Fruit fly (Drosophila melanogaster): ENCODE data around the gene lmgA.
A peak's percentile ranks its signal among the peaks of the same experiment; 100 is the strongest.

lmgA gene

dm6 chr2L:8514748-8515147, 13.7 kb downstream of the lmgA start, which contains the start of the genes CG13097 and PIG-U:
Gene CG13097 (minus strand): TSS chr2L:8514868.
Gene PIG-U (plus strand): TSS chr2L:8515096.
- TF ChIP-seq ovo (GFP tag; optimal IDR thresholded peaks at IDR 0.05) (peak; percentile 74), CG1620 (GFP tag; optimal IDR thresholded peaks at IDR 0.05) (peak; percentile 91), CG12768 (GFP tag; optimal IDR thresholded peaks at IDR 0.05) (peak; percentile 83), cic (GFP tag; optimal IDR thresholded peaks at IDR 0.05) (peak; percentile 46), Hr96 (GFP tag; optimal IDR thresholded peaks at IDR 0.05) (peak; percentile 87), Crg-1 (GFP tag; optimal IDR thresholded peaks at IDR 0.05) (peak; percentile 88), bab1 (GFP tag; optimal IDR thresholded peaks at IDR 0.05) (peak; percentile 87), CG7101 (tag; optimal IDR thresholded peaks at IDR 0.05) (peak; percentile 85), CG5204 (GFP tag; optimal IDR thresholded peaks at IDR 0.05) (no peak), toe (GFP tag; optimal IDR thresholded peaks at IDR 0.05) (peak; percentile 93), Mnt (GFP tag; optimal IDR thresholded peaks at IDR 0.05) (peak; percentile 95), tj (GFP tag; optimal IDR thresholded peaks at IDR 0.05) (peak; percentile 68), kay (GFP tag; ENCODE audit: borderline replicate concordance) (no peak), pad (GFP tag; optimal IDR thresholded peaks at IDR 0.05) (peak; percentile 66), cnc (optimal IDR thresholded peaks at IDR 0.05) (no peak), CG11617 (GFP tag; optimal IDR thresholded peaks at IDR 0.05) (peak; percentile 79), CG33017 (tag; optimal IDR thresholded peaks at IDR 0.05) (peak; percentile 66), CG14711 (tag; optimal IDR thresholded peaks at IDR 0.05) (peak; percentile 81), CG7045 (GFP tag; optimal IDR thresholded peaks at IDR 0.05) (peak; percentile 71), Clk (GFP tag; optimal IDR thresholded peaks at IDR 0.05) (peak; percentile 62)

- TF ChIP-seq CG11617 (GFP tag; optimal IDR thresholded peaks at IDR 0.05) (no peak), ovo (GFP tag; optimal IDR thresholded peaks at IDR 0.05) (peak; percentile 53), Clk (GFP tag; optimal IDR thresholded peaks at IDR 0.05) (no peak), Hr96 (GFP tag; optimal IDR thresholded peaks at IDR 0.05) (no peak), bab1 (GFP tag; optimal IDR thresholded peaks at IDR 0.05) (peak; percentile 80), CG1620 (GFP tag; optimal IDR thresholded peaks at IDR 0.05) (peak; percentile 38), pad (GFP tag; optimal IDR thresholded peaks at IDR 0.05) (no peak), CG7101 (tag; optimal IDR thresholded peaks at IDR 0.05) (peak; percentile 24), tj (GFP tag; optimal IDR thresholded peaks at IDR 0.05) (no peak), cnc (optimal IDR thresholded peaks at IDR 0.05) (no peak), Mnt (GFP tag; optimal IDR thresholded peaks at IDR 0.05) (peak; percentile 100), CG33017 (tag; optimal IDR thresholded peaks at IDR 0.05) (no peak), CG14711 (tag; optimal IDR thresholded peaks at IDR 0.05) (no peak), Crg-1 (GFP tag; optimal IDR thresholded peaks at IDR 0.05) (peak; percentile 6)
Observed at dm6 chr2L:8511723-8512122, 16.7 kb downstream of the lmgA start, which contains the start of gene CG13096. Gene CG13096 (minus strand): TSS chr2L:8511866.

- TF ChIP-seq tj (GFP tag; optimal IDR thresholded peaks at IDR 0.05) (no peak), Mnt (GFP tag; optimal IDR thresholded peaks at IDR 0.05) (no peak), cic (GFP tag; optimal IDR thresholded peaks at IDR 0.05) (no peak), CG33017 (tag; optimal IDR thresholded peaks at IDR 0.05) (no peak), CG12768 (GFP tag; optimal IDR thresholded peaks at IDR 0.05) (no peak), CG14711 (tag; optimal IDR thresholded peaks at IDR 0.05) (no peak), CG11617 (GFP tag; optimal IDR thresholded peaks at IDR 0.05) (no peak), Hr96 (GFP tag; optimal IDR thresholded peaks at IDR 0.05) (no peak), CG5204 (GFP tag; optimal IDR thresholded peaks at IDR 0.05) (no peak), toe (GFP tag; optimal IDR thresholded peaks at IDR 0.05) (no peak), pad (GFP tag; optimal IDR thresholded peaks at IDR 0.05) (no peak), CG7045 (GFP tag; optimal IDR thresholded peaks at IDR 0.05) (no peak), CG1620 (GFP tag; optimal IDR thresholded peaks at IDR 0.05) (no peak), cnc (optimal IDR thresholded peaks at IDR 0.05) (no peak), kay (GFP tag; ENCODE audit: borderline replicate concordance) (no peak), CG7101 (tag; optimal IDR thresholded peaks at IDR 0.05) (no peak), Crg-1 (GFP tag; optimal IDR thresholded peaks at IDR 0.05) (no peak)
Observed at dm6 chr2L:8506729-8507128, 21.7 kb downstream of the lmgA start, which contains the start of gene Dh31. Gene Dh31 (minus strand): TSS chr2L:8506845.

- no peak for TF ChIP-seq Mnt (GFP tag; optimal IDR thresholded peaks at IDR 0.05)
- TF ChIP-seq Clk (GFP tag; optimal IDR thresholded peaks at IDR 0.05), result no peak
- TF ChIP-seq Hr96 (GFP tag; optimal IDR thresholded peaks at IDR 0.05), result no peak
- TF ChIP-seq kay (GFP tag; ENCODE audit: borderline replicate concordance), result no peak
- TF ChIP-seq CG1620 (GFP tag; optimal IDR thresholded peaks at IDR 0.05), result no peak
- no peak for TF ChIP-seq CG12768 (GFP tag; optimal IDR thresholded peaks at IDR 0.05)
- no peak for TF ChIP-seq Crg-1 (GFP tag; optimal IDR thresholded peaks at IDR 0.05)
- no peak for TF ChIP-seq cnc (optimal IDR thresholded peaks at IDR 0.05)
- TF ChIP-seq CG5204 (GFP tag; optimal IDR thresholded peaks at IDR 0.05), result no peak
- no peak for TF ChIP-seq tj (GFP tag; optimal IDR thresholded peaks at IDR 0.05)
- TF ChIP-seq CG14711 (tag; optimal IDR thresholded peaks at IDR 0.05), result no peak
- TF ChIP-seq pad (GFP tag; optimal IDR thresholded peaks at IDR 0.05), result no peak
- TF ChIP-seq CG11617 (GFP tag; optimal IDR thresholded peaks at IDR 0.05), result no peak
- TF ChIP-seq CG7101 (tag; optimal IDR thresholded peaks at IDR 0.05), result no peak
- no peak for TF ChIP-seq toe (GFP tag; optimal IDR thresholded peaks at IDR 0.05)
- TF ChIP-seq ovo (GFP tag; optimal IDR thresholded peaks at IDR 0.05), result no peak
- TF ChIP-seq cic (GFP tag; optimal IDR thresholded peaks at IDR 0.05), result no peak
- no peak for TF ChIP-seq CG7045 (GFP tag; optimal IDR thresholded peaks at IDR 0.05)
- TF ChIP-seq CG33017 (tag; optimal IDR thresholded peaks at IDR 0.05), result no peak
- TF ChIP-seq bab1 (GFP tag; optimal IDR thresholded peaks at IDR 0.05), result no peak
Observed at dm6 chr2L:8496269-8496668, 32.1 kb downstream of the lmgA start, which contains the start of gene Bace. Gene Bace (minus strand): TSS chr2L:8496307.

dm6 chr2L:8490439-8490838, 38.0 kb downstream of the lmgA start, which contains the start of gene CG43400:
Gene CG43400 (plus strand): TSS chr2L:8490739.
- no peak for TF ChIP-seq cic (GFP tag; optimal IDR thresholded peaks at IDR 0.05)
- peak; percentile 82 for TF ChIP-seq kay (GFP tag; ENCODE audit: borderline replicate concordance)

dm6 chr2L:8488735-8489134, 39.7 kb downstream of the lmgA start, which contains the start of gene CG13088:
Gene CG13088 (plus strand): TSS chr2L:8488981.
- TF ChIP-seq kay (GFP tag; ENCODE audit: borderline replicate concordance) (no peak), bab1 (GFP tag; optimal IDR thresholded peaks at IDR 0.05) (peak; percentile 42), ovo (GFP tag; optimal IDR thresholded peaks at IDR 0.05) (peak; percentile 42), CG11617 (GFP tag; optimal IDR thresholded peaks at IDR 0.05) (no peak), CG14711 (tag; optimal IDR thresholded peaks at IDR 0.05) (peak; percentile 31), Mnt (GFP tag; optimal IDR thresholded peaks at IDR 0.05) (peak; percentile 66), CG1620 (GFP tag; optimal IDR thresholded peaks at IDR 0.05) (peak; percentile 67), Crg-1 (GFP tag; optimal IDR thresholded peaks at IDR 0.05) (peak; percentile 56), toe (GFP tag; optimal IDR thresholded peaks at IDR 0.05) (peak; percentile 53), CG7101 (tag; optimal IDR thresholded peaks at IDR 0.05) (peak; percentile 68), CG5204 (GFP tag; optimal IDR thresholded peaks at IDR 0.05) (peak; percentile 39), pad (GFP tag; optimal IDR thresholded peaks at IDR 0.05) (peak; percentile 48), Clk (GFP tag; optimal IDR thresholded peaks at IDR 0.05) (no peak)

Data from whole organism, adult.